Worm (Caenorhabditis elegans) whole organism, early embryonic: Measurements from ENCODE around the gene mig-17.

Source experiments
- B0310.2 ChIP-seq: sonication (generic microtip); optimal IDR thresholded peaks from 2 replicates; lab custom pipeline; 2016; ENCODE audit warnings: mild to moderate bottlenecking, missing genetic modification characterization, missing compliant biosample characterization
- F13C5.2 ChIP-seq: sonication (generic microtip); optimal IDR thresholded peaks from 2 replicates; lab custom pipeline; 2017; ENCODE audit warnings: mild to moderate bottlenecking, missing genetic modification characterization, inconsistent platforms, missing compliant biosample characterization
- ama-1 ChIP-seq: fragments of 150-350 bp; optimal IDR thresholded peaks from 2 replicates; lab custom pipeline; 2014
- ceh-36 ChIP-seq: sonication (generic microtip); optimal IDR thresholded peaks from 2 replicates; lab custom pipeline; 2016; ENCODE audit warnings: missing genetic modification characterization, inconsistent platforms, missing compliant biosample characterization
- ets-7 ChIP-seq: sonication (generic microtip); optimal IDR thresholded peaks from 2 replicates; lab custom pipeline; 2016; ENCODE audit warnings: missing genotype, missing genetic modification characterization, missing compliant biosample characterization
- hmbx-1 ChIP-seq: sonication (generic microtip); optimal IDR thresholded peaks from 2 replicates; lab custom pipeline; 2016; ENCODE audit warnings: mild to moderate bottlenecking, missing genetic modification characterization, missing compliant biosample characterization
- hmg-4 ChIP-seq: fragments of 200-800 bp; sonication (Bioruptor generic); optimal IDR thresholded peaks from 2 replicates; lab custom pipeline; 2018; ENCODE audit warnings: mild to moderate bottlenecking, missing genetic modification characterization, missing compliant biosample characterization
- hnd-1 ChIP-seq: sonication (generic microtip); optimal IDR thresholded peaks from 2 replicates; lab custom pipeline; 2016; ENCODE audit warnings: missing genetic modification characterization, missing compliant biosample characterization
- scrt-1 ChIP-seq: fragments of 200-800 bp; sonication (Bioruptor generic); IDR thresholded peaks from 2 replicates; pipeline ENCODE4 v1.3.6; 2022; ENCODE audit warnings: missing genetic modification characterization, missing compliant biosample characterization
- tbx-37 ChIP-seq: fragments of 200-800 bp; sonication (Bioruptor generic); conservative IDR thresholded peaks from 2 replicates; pipeline ENCODE4 v1.3.6; 2022; ENCODE audit warnings: missing genetic modification reagents, missing genetic modification characterization, missing compliant biosample characterization
- tra-4 ChIP-seq: sonication (generic microtip); optimal IDR thresholded peaks from 2 replicates; lab custom pipeline; 2017; ENCODE audit warnings: missing genetic modification characterization, missing compliant biosample characterization

Gene mig-17

ce11 chrV:11496283-11496682 is 49.8 kb downstream of the mig-17 start, which contains the start of gene htrl-1:
htrl-1 (minus strand) TSS chrV:11496383.
- no peak for TF ChIP-seq hmg-4
- TF ChIP-seq tra-4 (tag; lab: Kevin White, UChicago), result no peak
- no peak for TF ChIP-seq ceh-36

ce11 chrV:11497475-11497874 is 51.0 kb downstream of the mig-17 start:
- TF ChIP-seq F13C5.2 (no peak), tbx-37 (GFP tag; lab: Robert Waterston, UW) (no peak), scrt-1 (no peak), tra-4 (tag; lab: Kevin White, UChicago) (no peak), hnd-1 (tag; lab: Kevin White, UChicago) (no peak), hmbx-1 (tag; lab: Kevin White, UChicago) (no peak), hmg-4 (no peak), ets-7 (tag; lab: Kevin White, UChicago) (no peak), B0310.2 (tag; lab: Kevin White, UChicago) (no peak), ama-1 (lab: Kevin White, UChicago) (no peak)
